Worm (Caenorhabditis elegans) whole organism, early embryonic: ENCODE results near the gene srx-84.
A peak's percentile ranks its signal among the peaks of the same experiment; 100 is the strongest.

Experiments used
- B0310.2 ChIP-seq: sonication (generic microtip); optimal IDR thresholded peaks from 2 replicates; lab custom pipeline; 2016; ENCODE audit warnings: mild to moderate bottlenecking, missing genetic modification characterization, missing compliant biosample characterization
- F13C5.2 ChIP-seq: sonication (generic microtip); optimal IDR thresholded peaks from 2 replicates; lab custom pipeline; 2017; ENCODE audit warnings: mild to moderate bottlenecking, missing genetic modification characterization, inconsistent platforms, missing compliant biosample characterization
- aly-1 ChIP-seq: sonication (generic microtip); optimal IDR thresholded peaks from 2 replicates; lab custom pipeline; 2016; ENCODE audit warnings: missing genetic modification characterization, missing compliant biosample characterization
- ama-1 ChIP-seq: fragments of 150-350 bp; optimal IDR thresholded peaks from 2 replicates; lab custom pipeline; 2014
- ceh-13 ChIP-seq: fragments of 200-800 bp; sonication (Bioruptor generic); optimal IDR thresholded peaks from 2 replicates; lab custom pipeline; 2018; ENCODE audit warnings: mild to moderate bottlenecking, missing genetic modification characterization, missing compliant biosample characterization
- ceh-36 ChIP-seq: sonication (generic microtip); optimal IDR thresholded peaks from 2 replicates; lab custom pipeline; 2016; ENCODE audit warnings: missing genetic modification characterization, inconsistent platforms, missing compliant biosample characterization
- ets-7 ChIP-seq: sonication (generic microtip); optimal IDR thresholded peaks from 2 replicates; lab custom pipeline; 2016; ENCODE audit warnings: missing genotype, missing genetic modification characterization, missing compliant biosample characterization
- flt-1 ChIP-seq: fragments of 200-800 bp; sonication (Bioruptor generic); IDR thresholded peaks from 2 replicates; pipeline ENCODE4 v1.3.6; 2022; ENCODE audit warnings: missing genetic modification characterization, missing compliant biosample characterization
- hmbx-1 ChIP-seq: sonication (generic microtip); optimal IDR thresholded peaks from 2 replicates; lab custom pipeline; 2016; ENCODE audit warnings: mild to moderate bottlenecking, missing genetic modification characterization, missing compliant biosample characterization
- hmg-4 ChIP-seq: fragments of 200-800 bp; sonication (Bioruptor generic); optimal IDR thresholded peaks from 2 replicates; lab custom pipeline; 2018; ENCODE audit warnings: mild to moderate bottlenecking, missing genetic modification characterization, missing compliant biosample characterization
- hnd-1 ChIP-seq: sonication (generic microtip); optimal IDR thresholded peaks from 2 replicates; lab custom pipeline; 2016; ENCODE audit warnings: missing genetic modification characterization, missing compliant biosample characterization
- pes-1 ChIP-seq: fragments of 200-800 bp; sonication (Bioruptor generic); IDR thresholded peaks from 2 replicates; pipeline ENCODE4 v1.3.6; 2022; ENCODE audit warnings: missing genetic modification reagents, missing genetic modification characterization, missing compliant biosample characterization
- scrt-1 ChIP-seq: fragments of 200-800 bp; sonication (Bioruptor generic); IDR thresholded peaks from 2 replicates; pipeline ENCODE4 v1.3.6; 2022; ENCODE audit warnings: missing genetic modification characterization, missing compliant biosample characterization
- sea-1 ChIP-seq: fragments of 200-800 bp; sonication (Bioruptor generic); conservative IDR thresholded peaks from 2 replicates; pipeline ENCODE4 v1.3.6; 2022; ENCODE audit warnings: missing genetic modification characterization, missing compliant biosample characterization
- tbx-11 ChIP-seq: fragments of 200-800 bp; sonication (Bioruptor generic); IDR thresholded peaks from 2 replicates; pipeline ENCODE4 v1.3.6; 2022; ENCODE audit warnings: missing genetic modification characterization, missing compliant biosample characterization
- tbx-37 ChIP-seq: fragments of 200-800 bp; sonication (Bioruptor generic); conservative IDR thresholded peaks from 2 replicates; pipeline ENCODE4 v1.3.6; 2022; ENCODE audit warnings: missing genetic modification reagents, missing genetic modification characterization, missing compliant biosample characterization
- tra-4 ChIP-seq: sonication (generic microtip); optimal IDR thresholded peaks from 2 replicates; lab custom pipeline; 2017; ENCODE audit warnings: missing genetic modification characterization, missing compliant biosample characterization

The srx-84 gene

ce11 chrV:11644166-11644565 lies 45.3 kb downstream of the srx-84 start, which contains the start of gene bir-1:
bir-1 (plus strand) TSS chrV:11644477.
- no peak for TF ChIP-seq ceh-36 (tag; lab: Kevin White, UChicago)
- TF ChIP-seq ama-1 (lab: Kevin White, UChicago): no peak
- 0 out of 2 replicates have a peak, but pooled peaks have one; percentile 48 for TF ChIP-seq pes-1 (GFP tag; lab: Robert Waterston, UW)
- no peak for TF ChIP-seq ceh-13
- no peak for TF ChIP-seq ets-7 (tag; lab: Kevin White, UChicago)
- peak; percentile 77 for TF ChIP-seq tbx-37
- no peak for TF ChIP-seq aly-1 (tag; lab: Kevin White, UChicago)
- no peak for TF ChIP-seq flt-1
- TF ChIP-seq hmg-4 (GFP tag; lab: Kevin White, UChicago): no peak
- no peak for TF ChIP-seq scrt-1 (GFP tag; lab: Robert Waterston, UW)
- TF ChIP-seq F13C5.2: no peak

ce11 chrV:11645244-11645643 lies 46.3 kb downstream of the srx-84 start, which contains the start of gene skp-1:
skp-1 (plus strand) TSS chrV:11645481.
- TF ChIP-seq sea-1 (GFP tag; lab: Robert Waterston, UW) (no peak), hmbx-1 (tag; lab: Kevin White, UChicago) (no peak), tra-4 (tag; lab: Kevin White, UChicago) (no peak), flt-1 (no peak), ama-1 (lab: Kevin White, UChicago) (no peak), tbx-37 (no peak), ets-7 (tag; lab: Kevin White, UChicago) (no peak), hnd-1 (tag; lab: Kevin White, UChicago) (no peak), F13C5.2 (no peak), ceh-36 (tag; lab: Kevin White, UChicago) (no peak), pes-1 (GFP tag; lab: Robert Waterston, UW) (no peak), ceh-13 (no peak), hmg-4 (GFP tag; lab: Kevin White, UChicago) (no peak), aly-1 (tag; lab: Kevin White, UChicago) (no peak), tbx-11 (GFP tag; lab: Robert Waterston, UW) (no peak), B0310.2 (tag; lab: Kevin White, UChicago) (no peak), scrt-1 (GFP tag; lab: Robert Waterston, UW) (no peak)

ce11 chrV:11647821-11648220 lies 48.9 kb downstream of the srx-84 start:
- TF ChIP-seq ceh-13 (no peak), sea-1 (GFP tag; lab: Robert Waterston, UW) (no peak), tbx-37 (no peak), hmbx-1 (tag; lab: Kevin White, UChicago) (no peak), hnd-1 (tag; lab: Kevin White, UChicago) (no peak), pes-1 (GFP tag; lab: Robert Waterston, UW) (no peak), hmg-4 (GFP tag; lab: Kevin White, UChicago) (no peak), ets-7 (tag; lab: Kevin White, UChicago) (no peak), F13C5.2 (no peak), ama-1 (lab: Kevin White, UChicago) (no peak), flt-1 (no peak), ceh-36 (tag; lab: Kevin White, UChicago) (no peak), tra-4 (tag; lab: Kevin White, UChicago) (no peak), scrt-1 (GFP tag; lab: Robert Waterston, UW) (no peak)

- TF ChIP-seq F13C5.2 (no peak), pes-1 (GFP tag; lab: Robert Waterston, UW) (no peak), scrt-1 (GFP tag; lab: Robert Waterston, UW) (no peak), tbx-37 (no peak), B0310.2 (tag; lab: Kevin White, UChicago) (no peak), hmbx-1 (tag; lab: Kevin White, UChicago) (no peak), ets-7 (tag; lab: Kevin White, UChicago) (no peak), flt-1 (no peak), ama-1 (lab: Kevin White, UChicago) (no peak), ceh-13 (no peak), tra-4 (tag; lab: Kevin White, UChicago) (no peak), aly-1 (tag; lab: Kevin White, UChicago) (no peak)
These were observed 49.5 kb downstream of the srx-84 start for ce11 chrV:11648435-11648834.

ce11 chrV:11649254-11649653 lies 50.3 kb downstream of the srx-84 start:
- no peak for TF ChIP-seq tbx-11 (GFP tag; lab: Robert Waterston, UW)
- no peak for TF ChIP-seq hmg-4 (GFP tag; lab: Kevin White, UChicago)
- TF ChIP-seq B0310.2 (tag; lab: Kevin White, UChicago): no peak
- no peak for TF ChIP-seq flt-1
- no peak for TF ChIP-seq sea-1 (GFP tag; lab: Robert Waterston, UW)
- no peak for TF ChIP-seq ceh-36 (tag; lab: Kevin White, UChicago)
- no peak for TF ChIP-seq scrt-1 (GFP tag; lab: Robert Waterston, UW)
- no peak for TF ChIP-seq hmbx-1 (tag; lab: Kevin White, UChicago)
- TF ChIP-seq aly-1 (tag; lab: Kevin White, UChicago): no peak
- TF ChIP-seq ceh-13: no peak
